Worm (Caenorhabditis elegans) whole organism, late embryonic: ENCODE measurements around the gene fkb-3.

Experiments
- C08G9.2 ChIP-seq: sonication (generic microtip); optimal IDR thresholded peaks from 2 replicates; lab custom pipeline; 2016; ENCODE audit warnings: mild to moderate bottlenecking, missing genetic modification characterization, moderate library complexity, missing compliant biosample characterization
- F13H6.1 ChIP-seq: sonication (generic microtip); optimal IDR thresholded peaks from 2 replicates; lab custom pipeline; 2016; ENCODE audit warnings: missing genetic modification characterization, missing compliant biosample characterization
- K02D7.2 ChIP-seq: sonication (generic microtip); optimal IDR thresholded peaks from 2 replicates; lab custom pipeline; 2017; ENCODE audit warnings: mild to moderate bottlenecking, missing genetic modification characterization, missing compliant biosample characterization
- K09A11.1 ChIP-seq: sonication (generic microtip); optimal IDR thresholded peaks from 2 replicates; lab custom pipeline; 2017; ENCODE audit warnings: antibody characterized with exemption, mild to moderate bottlenecking, missing genetic modification characterization, missing compliant biosample characterization; ENCODE audit not compliant: insufficient read depth
- Y22D7AL.16 ChIP-seq: sonication (generic microtip); optimal IDR thresholded peaks from 2 replicates; lab custom pipeline; 2016; ENCODE audit warnings: missing genetic modification characterization, missing compliant biosample characterization
- ama-1 ChIP-seq: fragments of 150-350 bp; optimal IDR thresholded peaks from 2 replicates; lab custom pipeline; 2014
- ceh-18 ChIP-seq: sonication (generic microtip); optimal IDR thresholded peaks from 2 replicates; lab custom pipeline; 2016; ENCODE audit warnings: missing genetic modification characterization, missing compliant biosample characterization
- ceh-19 ChIP-seq: fragments of 200-800 bp; sonication (Bioruptor generic); optimal IDR thresholded peaks from 2 replicates; lab custom pipeline; 2018; ENCODE audit warnings: mild to moderate bottlenecking, missing genetic modification characterization, missing compliant biosample characterization
- ceh-24 ChIP-seq: sonication (generic microtip); optimal IDR thresholded peaks from 2 replicates; lab custom pipeline; 2016; ENCODE audit warnings: mild to moderate bottlenecking, missing genetic modification characterization, missing compliant biosample characterization
- ceh-31 ChIP-seq: sonication (generic microtip); optimal IDR thresholded peaks from 2 replicates; lab custom pipeline; 2016; ENCODE audit warnings: missing genetic modification characterization, missing compliant biosample characterization
- ceh-34 ChIP-seq: sonication (generic microtip); optimal IDR thresholded peaks from 2 replicates; lab custom pipeline; 2016; ENCODE audit warnings: mild to moderate bottlenecking, missing genetic modification characterization, missing compliant biosample characterization
- ceh-45 ChIP-seq: fragments of 200-800 bp; sonication (Bioruptor generic); IDR thresholded peaks from 2 replicates; pipeline ENCODE4 v1.3.6; 2022; ENCODE audit warnings: missing genetic modification reagents, missing genetic modification characterization, missing compliant biosample characterization
- ceh-48 ChIP-seq: sonication (generic microtip); optimal IDR thresholded peaks from 2 replicates; lab custom pipeline; 2016; ENCODE audit warnings: missing genetic modification characterization, inconsistent platforms, missing compliant biosample characterization
- ceh-6 ChIP-seq: fragments of 200-800 bp; sonication (Bioruptor generic); optimal IDR thresholded peaks from 2 replicates; lab custom pipeline; 2018; ENCODE audit warnings: mild to moderate bottlenecking, missing genetic modification characterization, missing compliant biosample characterization
- che-1 ChIP-seq: sonication (generic microtip); optimal IDR thresholded peaks from 2 replicates; lab custom pipeline; 2016; ENCODE audit warnings: mild to moderate bottlenecking, missing genetic modification characterization, missing compliant biosample characterization
- dmd-4 ChIP-seq: sonication (generic microtip); optimal IDR thresholded peaks from 2 replicates; lab custom pipeline; 2016; ENCODE audit warnings: borderline replicate concordance, missing genetic modification characterization, missing compliant biosample characterization
- dve-1 ChIP-seq: sonication (generic microtip); optimal IDR thresholded peaks from 2 replicates; lab custom pipeline; 2017; ENCODE audit warnings: antibody characterized with exemption, mild to moderate bottlenecking, missing genetic modification characterization, missing compliant biosample characterization
- elt-2 ChIP-seq: sonication (generic microtip); optimal IDR thresholded peaks from 2 replicates; lab custom pipeline; 2016; ENCODE audit warnings: missing genetic modification reagents, missing genetic modification characterization, missing compliant biosample characterization
- eyg-1 ChIP-seq: sonication (generic microtip); optimal IDR thresholded peaks from 2 replicates; lab custom pipeline; 2016; ENCODE audit warnings: missing genotype, missing genetic modification characterization, missing compliant biosample characterization
- fax-1 ChIP-seq: sonication (generic microtip); optimal IDR thresholded peaks from 2 replicates; lab custom pipeline; 2016; ENCODE audit warnings: missing genotype, missing genetic modification characterization, missing compliant biosample characterization
- fkh-10 ChIP-seq: fragments of 150-350 bp; optimal IDR thresholded peaks from 2 replicates; lab custom pipeline; 2014; ENCODE audit warnings: missing biosample characterization, missing genetic modification reagents, missing genetic modification characterization
- fkh-6 ChIP-seq: sonication (generic microtip); optimal IDR thresholded peaks from 2 replicates; lab custom pipeline; 2016; ENCODE audit warnings: missing genetic modification characterization, missing compliant biosample characterization
- gmeb-2 ChIP-seq: sonication (generic microtip); optimal IDR thresholded peaks from 2 replicates; lab custom pipeline; 2016; ENCODE audit warnings: missing genetic modification characterization, inconsistent platforms, missing compliant biosample characterization
- hlh-13 ChIP-seq: fragments of 200-800 bp; sonication (Bioruptor generic); optimal IDR thresholded peaks from 2 replicates; lab custom pipeline; 2018; ENCODE audit warnings: mild to moderate bottlenecking, missing genetic modification characterization, missing compliant biosample characterization
- hlh-15 ChIP-seq: sonication (generic microtip); optimal IDR thresholded peaks from 2 replicates; lab custom pipeline; 2016; ENCODE audit warnings: missing genetic modification characterization, missing compliant biosample characterization
- hlh-30 ChIP-seq: sonication (generic microtip); optimal IDR thresholded peaks from 2 replicates; lab custom pipeline; 2017; ENCODE audit warnings: antibody characterized with exemption, missing genetic modification characterization, missing compliant biosample characterization; ENCODE audit not compliant: insufficient read depth
- hlh-8 ChIP-seq: sonication (generic microtip); optimal IDR thresholded peaks from 2 replicates; lab custom pipeline; 2016; ENCODE audit warnings: missing genotype, missing genetic modification characterization, missing compliant biosample characterization
- lin-11 ChIP-seq: fragments of 200-800 bp; sonication (Bioruptor generic); optimal IDR thresholded peaks from 2 replicates; lab custom pipeline; 2018; ENCODE audit warnings: mild to moderate bottlenecking, missing genetic modification characterization, missing compliant biosample characterization
- nfya-1 ChIP-seq: sonication (generic microtip); optimal IDR thresholded peaks from 2 replicates; lab custom pipeline; 2017; ENCODE audit warnings: missing genetic modification characterization, mild to moderate bottlenecking, missing compliant biosample characterization, antibody characterized with exemption, moderate library complexity
- npax-4 ChIP-seq: sonication (generic microtip); optimal IDR thresholded peaks from 2 replicates; lab custom pipeline; 2016; ENCODE audit warnings: missing genetic modification characterization, missing compliant biosample characterization
- odd-2 ChIP-seq: sonication (generic microtip); optimal IDR thresholded peaks from 2 replicates; lab custom pipeline; 2017; ENCODE audit warnings: antibody characterized with exemption, mild to moderate bottlenecking, missing genetic modification characterization, missing compliant biosample characterization
- pag-3 ChIP-seq: sonication (generic microtip); optimal IDR thresholded peaks from 2 replicates; lab custom pipeline; 2016; ENCODE audit warnings: missing compliant biosample characterization, missing genetic modification characterization, borderline replicate concordance
- pat-9 ChIP-seq: fragments of 200-800 bp; sonication (Bioruptor generic); optimal IDR thresholded peaks from 2 replicates; lab custom pipeline; 2018; ENCODE audit warnings: mild to moderate bottlenecking, missing genetic modification characterization, moderate library complexity, missing compliant biosample characterization
- pax-1 ChIP-seq: fragments of 150-350 bp; optimal IDR thresholded peaks from 2 replicates; lab custom pipeline; 2014; ENCODE audit warnings: missing biosample characterization, missing genetic modification characterization
- pqm-1 ChIP-seq: sonication (generic microtip); optimal IDR thresholded peaks from 2 replicates; lab custom pipeline; 2016; ENCODE audit warnings: missing genetic modification characterization, missing compliant biosample characterization
- pros-1 ChIP-seq: fragments of 150-350 bp; optimal IDR thresholded peaks from 2 replicates; lab custom pipeline; 2014; ENCODE audit warnings: missing biosample characterization, missing genetic modification reagents, missing genetic modification characterization
- sdc-2 ChIP-seq: sonication (generic microtip); optimal IDR thresholded peaks from 2 replicates; lab custom pipeline; 2016; ENCODE audit warnings: missing genotype, missing genetic modification characterization, missing compliant biosample characterization
- sox-2 ChIP-seq: fragments of 200-800 bp; sonication (Bioruptor generic); IDR thresholded peaks from 2 replicates; pipeline ENCODE4 v1.3.6; 2022; ENCODE audit warnings: missing genetic modification reagents, missing genetic modification characterization, missing compliant biosample characterization
- sox-4 ChIP-seq: sonication (generic microtip); optimal IDR thresholded peaks from 2 replicates; lab custom pipeline; 2017; ENCODE audit warnings: mild to moderate bottlenecking, missing genetic modification characterization, inconsistent platforms, missing compliant biosample characterization
- syd-9 ChIP-seq: sonication (generic microtip); optimal IDR thresholded peaks from 2 replicates; lab custom pipeline; 2016; ENCODE audit warnings: mild to moderate bottlenecking, missing genetic modification characterization, moderate library complexity, missing compliant biosample characterization
- tbx-2 ChIP-seq: sonication (generic microtip); optimal IDR thresholded peaks from 2 replicates; lab custom pipeline; 2016; ENCODE audit warnings: missing genetic modification characterization, missing compliant biosample characterization
- tbx-7 ChIP-seq: sonication (generic microtip); optimal IDR thresholded peaks from 2 replicates; lab custom pipeline; 2016; ENCODE audit warnings: missing genotype, missing genetic modification characterization, missing compliant biosample characterization
- ttx-3 ChIP-seq: sonication (generic microtip); optimal IDR thresholded peaks from 2 replicates; lab custom pipeline; 2016; ENCODE audit warnings: missing genetic modification reagents, missing genetic modification characterization, missing compliant biosample characterization
- unc-55 ChIP-seq: sonication (generic microtip); optimal IDR thresholded peaks from 2 replicates; lab custom pipeline; 2017; ENCODE audit warnings: missing biosample characterization, missing genetic modification reagents, missing genetic modification characterization
- zip-5 ChIP-seq: sonication (generic microtip); optimal IDR thresholded peaks from 2 replicates; lab custom pipeline; 2016; ENCODE audit warnings: missing genetic modification characterization, missing compliant biosample characterization

Gene fkb-3

DNA sequence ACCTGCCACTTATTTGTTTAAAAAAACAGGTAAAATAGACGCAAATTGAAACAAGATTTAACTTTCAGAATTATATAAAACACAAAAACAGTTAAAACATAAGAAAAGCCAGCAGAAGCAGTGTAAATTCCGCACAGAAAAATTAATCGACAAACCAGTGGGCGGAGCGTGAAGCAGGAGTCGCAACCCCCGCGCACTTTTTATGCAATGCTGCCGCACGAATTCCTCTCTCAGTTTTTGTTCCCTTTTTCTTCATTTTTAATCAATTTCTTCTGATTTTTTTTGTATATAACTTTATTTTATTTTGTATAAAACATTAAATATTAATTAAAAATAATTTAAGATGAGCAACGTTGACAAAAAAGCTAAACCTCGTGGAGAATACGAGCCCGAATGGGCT, 5.8 kb downstream of the fkb-3 start, which contains the start of the genes gei-6 and krr-1 (continued):
- TF ChIP-seq ceh-34 (tag; lab: Kevin White, UChicago), result peak; percentile 84
- no peak for TF ChIP-seq ama-1 (lab: Kevin White, UChicago)
- TF ChIP-seq C08G9.2 (tag; lab: Kevin White, UChicago), result peak; percentile 71
- TF ChIP-seq hlh-15 (tag; lab: Kevin White, UChicago), result peak; percentile 63
- TF ChIP-seq dmd-4, result no peak
- TF ChIP-seq npax-4 (tag; lab: Kevin White, UChicago), result peak; percentile 59
- peak; percentile 86 for TF ChIP-seq sox-4 (tag; lab: Kevin White, UChicago)
- TF ChIP-seq pat-9 (tag; lab: Kevin White, UChicago), result peak; percentile 91
- TF ChIP-seq elt-2 (tag; lab: Kevin White, UChicago), result peak; percentile 95
- TF ChIP-seq pax-1 (tag; lab: Kevin White, UChicago), result no peak
- peak; percentile 75 for TF ChIP-seq ceh-31 (tag; lab: Kevin White, UChicago)
- TF ChIP-seq dve-1 (tag; lab: Kevin White, UChicago), result no peak
- peak; percentile 74 for TF ChIP-seq lin-11 (tag; lab: Kevin White, UChicago)
- TF ChIP-seq fax-1, result peak; percentile 78
- peak; percentile 81 for TF ChIP-seq sox-2 (GFP tag; lab: Robert Waterston, UW)
- peak; percentile 35 for TF ChIP-seq sdc-2 (tag; lab: Kevin White, UChicago)
- TF ChIP-seq K02D7.2 (tag; lab: Kevin White, UChicago), result peak; percentile 82
- TF ChIP-seq Y22D7AL.16, result peak; percentile 82
- TF ChIP-seq zip-5, result peak; percentile 75
- no peak for TF ChIP-seq pag-3 (tag; lab: Kevin White, UChicago)
- TF ChIP-seq fkh-10 (GFP tag; lab: Kevin White, UChicago), result peak; percentile 25
- TF ChIP-seq hlh-30 (tag; lab: Kevin White, UChicago), result no peak
- TF ChIP-seq hlh-8, result peak; percentile 65
- TF ChIP-seq pqm-1 (tag; lab: Kevin White, UChicago), result peak; percentile 58
- peak; percentile 86 for TF ChIP-seq ttx-3
- peak; percentile 18 for TF ChIP-seq ceh-24 (tag; lab: Kevin White, UChicago)
- TF ChIP-seq ceh-45, result peak; percentile 55; the same call in 1 of the 2 replicates
- peak; percentile 68 for TF ChIP-seq eyg-1 (tag; lab: Kevin White, UChicago)
- peak; percentile 85 for TF ChIP-seq nfya-1
- TF ChIP-seq fkh-6 (tag; lab: Kevin White, UChicago), result peak; percentile 61
- TF ChIP-seq ceh-48, result peak; percentile 74
- no peak for TF ChIP-seq pros-1 (tag; lab: Kevin White, UChicago)
- TF ChIP-seq F13H6.1, result peak; percentile 44
- no peak for TF ChIP-seq unc-55 (GFP tag; lab: Kevin White, UChicago)
- TF ChIP-seq hlh-13, result peak; percentile 41

DNA sequence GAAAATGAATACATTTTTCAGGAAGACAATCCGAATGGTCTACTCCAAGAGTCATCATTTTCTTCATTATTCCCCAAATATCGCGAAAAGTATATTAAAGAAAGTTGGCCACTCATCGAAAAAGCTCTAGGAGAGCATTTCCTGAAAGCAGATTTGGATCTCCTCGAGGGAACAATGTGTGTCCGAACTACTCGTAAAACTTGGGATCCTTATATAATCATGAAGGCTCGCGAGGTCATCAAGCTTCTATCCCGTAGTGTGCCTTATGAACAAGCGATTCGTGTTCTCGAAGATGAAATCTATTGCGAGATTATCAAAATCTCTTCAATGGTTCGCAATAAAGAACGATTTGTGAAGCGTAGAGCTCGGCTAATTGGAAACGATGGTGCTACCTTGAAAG, 6.5 kb downstream of the fkb-3 start:
- no peak for TF ChIP-seq ceh-31 (tag; lab: Kevin White, UChicago)
- no peak for TF ChIP-seq ceh-34 (tag; lab: Kevin White, UChicago)
- no peak for TF ChIP-seq pax-1 (tag; lab: Kevin White, UChicago)
- no peak for TF ChIP-seq ceh-24 (tag; lab: Kevin White, UChicago)
- TF ChIP-seq fkh-10 (GFP tag; lab: Kevin White, UChicago), result no peak
- no peak for TF ChIP-seq ceh-19
- TF ChIP-seq ceh-18 (tag; lab: Kevin White, UChicago), result no peak
- no peak for TF ChIP-seq elt-2 (tag; lab: Kevin White, UChicago)
- no peak for TF ChIP-seq odd-2 (tag; lab: Kevin White, UChicago)
- TF ChIP-seq syd-9, result no peak
- no peak for TF ChIP-seq pag-3 (tag; lab: Kevin White, UChicago)
- TF ChIP-seq gmeb-2, result no peak
- TF ChIP-seq pat-9 (tag; lab: Kevin White, UChicago), result no peak
- no peak for TF ChIP-seq tbx-7
- TF ChIP-seq K09A11.1, result no peak
- no peak for TF ChIP-seq ceh-6
- TF ChIP-seq tbx-2 (tag; lab: Kevin White, UChicago), result no peak
- no peak for TF ChIP-seq sdc-2 (tag; lab: Kevin White, UChicago)
- TF ChIP-seq che-1 (tag; lab: Kevin White, UChicago), result no peak
